Worm (Caenorhabditis elegans) whole organism, L4 larva: ENCODE measurements around the gene dao-4.
A peak's percentile ranks its signal among the peaks of the same experiment; 100 is the strongest.

Source experiments
- F26F4.8 ChIP-seq: fragments of 200-800 bp; sonication (Bioruptor generic); conservative IDR thresholded peaks from 2 replicates; pipeline ENCODE4 v1.3.6; 2022; ENCODE audit warnings: missing genetic modification characterization, missing compliant biosample characterization
- F44E2.7 ChIP-seq: fragments of 200-800 bp; sonication (Bioruptor generic); IDR thresholded peaks from 2 replicates; pipeline ENCODE4 v2.1.2; 2022; ENCODE audit warnings: missing genetic modification characterization, missing compliant biosample characterization
- T20F7.1 ChIP-seq: fragments of 200-800 bp; sonication (Bioruptor generic); optimal IDR thresholded peaks from 2 replicates; lab custom pipeline; 2018; ENCODE audit warnings: mild to moderate bottlenecking, missing genetic modification characterization, missing compliant biosample characterization
- Y48G9A.11 ChIP-seq: fragments of 200-800 bp; sonication (Bioruptor generic); IDR thresholded peaks from 2 replicates; pipeline ENCODE4 v1.3.6; 2022; ENCODE audit warnings: missing genetic modification reagents, missing genetic modification characterization, missing compliant biosample characterization
- aha-1 ChIP-seq: fragments of 150-350 bp; peaks from one replicate; lab custom pipeline; 2014; ENCODE audit warnings: missing biosample characterization, missing genetic modification characterization
- aly-2 ChIP-seq: sonication (generic microtip); optimal IDR thresholded peaks from 2 replicates; lab custom pipeline; 2018; ENCODE audit warnings: missing biosample characterization, missing genetic modification characterization
- arid-1 ChIP-seq: fragments of 200-800 bp; sonication (Bioruptor generic); conservative IDR thresholded peaks from 2 replicates; pipeline ENCODE4 v1.3.6; 2022; ENCODE audit warnings: missing genetic modification reagents, missing genetic modification characterization, missing compliant biosample characterization
- daf-16 ChIP-seq, 3 experiments: sonication (generic microtip); optimal IDR thresholded peaks; 2 replicates each; lab custom pipeline; 2016 to 2017; ENCODE audit warnings: missing genetic modification characterization in 3 of 3, missing genetic modification reagents in 3 of 3, mild to moderate bottlenecking in 2 of 3, missing compliant biosample characterization in 2 of 3, missing biosample characterization in 1 of 3, moderate library complexity in 1 of 3
- daf-19 ChIP-seq: fragments of 200-800 bp; sonication (Bioruptor generic); conservative IDR thresholded peaks from 2 replicates; pipeline ENCODE4 v1.3.6; 2022; ENCODE audit warnings: missing genetic modification characterization, missing compliant biosample characterization
- dmd-6 ChIP-seq: fragments of 200-800 bp; sonication (Bioruptor generic); IDR thresholded peaks from 2 replicates; pipeline ENCODE4 v1.3.6; 2022; ENCODE audit warnings: missing genetic modification reagents, missing genetic modification characterization, missing compliant biosample characterization
- dve-1 ChIP-seq: sonication (generic microtip); optimal IDR thresholded peaks from 2 replicates; lab custom pipeline; 2017; ENCODE audit warnings: antibody characterized with exemption, mild to moderate bottlenecking, missing genetic modification characterization, missing compliant biosample characterization; ENCODE audit not compliant: insufficient read depth
- egl-27 ChIP-seq: sonication (generic microtip); optimal IDR thresholded peaks from 3 replicates; lab custom pipeline; 2017; ENCODE audit warnings: missing biosample characterization, missing genetic modification reagents, missing genetic modification characterization
- fos-1 ChIP-seq: fragments of 150-350 bp; optimal IDR thresholded peaks from 2 replicates; lab custom pipeline; 2014; ENCODE audit warnings: missing biosample characterization, missing genetic modification characterization
- gei-8 ChIP-seq: fragments of 200-800 bp; sonication (Bioruptor generic); optimal IDR thresholded peaks from 2 replicates; lab custom pipeline; 2018; ENCODE audit warnings: mild to moderate bottlenecking, missing genetic modification characterization, missing compliant biosample characterization
- hif-1 ChIP-seq, 2 experiments: sonication (generic microtip); optimal IDR thresholded peaks; 2 replicates each; lab custom pipeline; 2016 to 2017; ENCODE audit warnings: missing compliant biosample characterization in 2 of 2, missing genetic modification characterization in 2 of 2, missing genetic modification reagents in 2 of 2, missing genotype in 2 of 2, mild to moderate bottlenecking in 1 of 2
- hlh-11 ChIP-seq: fragments of 200-800 bp; sonication (Bioruptor generic); optimal IDR thresholded peaks from 2 replicates; lab custom pipeline; 2018; ENCODE audit warnings: mild to moderate bottlenecking, missing genetic modification characterization, missing compliant biosample characterization
- jun-1 ChIP-seq: fragments of 150-350 bp; optimal IDR thresholded peaks from 2 replicates; lab custom pipeline; 2014; ENCODE audit warnings: missing biosample characterization, missing genetic modification reagents, missing genetic modification characterization
- lim-7 ChIP-seq: fragments of 200-800 bp; sonication (Bioruptor generic); IDR thresholded peaks from 2 replicates; pipeline ENCODE4 v1.3.6; 2022; ENCODE audit warnings: missing genetic modification characterization, missing compliant biosample characterization
- lin-15B ChIP-seq: fragments of 150-350 bp; sonication (generic microtip); optimal IDR thresholded peaks from 3 replicates; lab custom pipeline; 2014; ENCODE audit warnings: missing biosample characterization, missing genetic modification characterization
- lsy-2 ChIP-seq, 2 experiments: fragments of 150-350 bp in 1 of 2; sonication (generic microtip) in 1 of 2; optimal IDR thresholded peaks; 2 replicates each; lab custom pipeline; 2014 to 2017; ENCODE audit warnings: missing biosample characterization in 2 of 2, missing genetic modification characterization in 2 of 2
- madf-5 ChIP-seq, 2 experiments: fragments of 200-800 bp; sonication (Bioruptor generic); IDR thresholded peaks; 2 replicates each; pipeline ENCODE4 v1.3.6; 2022; ENCODE audit warnings: missing compliant biosample characterization in 2 of 2, missing genetic modification characterization in 2 of 2
- madf-9 ChIP-seq: fragments of 200-800 bp; sonication (Bioruptor generic); conservative IDR thresholded peaks from 2 replicates; pipeline ENCODE4 v1.3.6; 2022; ENCODE audit warnings: missing genetic modification reagents, missing genetic modification characterization, missing compliant biosample characterization
- mxl-2 ChIP-seq: fragments of 200-800 bp; sonication (Bioruptor generic); conservative IDR thresholded peaks from 2 replicates; pipeline ENCODE4 v1.3.6; 2022; ENCODE audit warnings: missing genetic modification reagents, missing genetic modification characterization, missing compliant biosample characterization
- mxl-3 ChIP-seq: fragments of 200-800 bp; sonication (Bioruptor generic); optimal IDR thresholded peaks from 2 replicates; lab custom pipeline; 2018; ENCODE audit warnings: mild to moderate bottlenecking, missing genetic modification characterization, missing compliant biosample characterization
- nhr-10 ChIP-seq: fragments of 150-350 bp; optimal IDR thresholded peaks from 2 replicates; lab custom pipeline; 2014; ENCODE audit warnings: missing biosample characterization, missing genetic modification characterization
- nhr-102 ChIP-seq: sonication (generic microtip); optimal IDR thresholded peaks from 2 replicates; lab custom pipeline; 2016; ENCODE audit warnings: mild to moderate bottlenecking, missing genetic modification characterization, moderate library complexity, missing compliant biosample characterization
- nhr-25 ChIP-seq: sonication (generic microtip); optimal IDR thresholded peaks from 2 replicates; lab custom pipeline; 2017; ENCODE audit warnings: missing genetic modification characterization, mild to moderate bottlenecking, missing compliant biosample characterization, antibody characterized with exemption, moderate library complexity, borderline replicate concordance; ENCODE audit not compliant: insufficient read depth
- nhr-28 ChIP-seq: fragments of 150-350 bp; optimal IDR thresholded peaks from 2 replicates; lab custom pipeline; 2014; ENCODE audit warnings: missing biosample characterization, missing genetic modification characterization
- pha-4 ChIP-seq, 2 experiments: fragments of 150-350 bp in 1 of 2; fragments of 200-800 bp in 1 of 2; sonication (Bioruptor generic) in 1 of 2; IDR thresholded peaks in 1 of 2; optimal IDR thresholded peaks in 1 of 2; 2 replicates each; pipeline versions ENCODE4 v1.3.6 to Lab custom; 2014 to 2022; ENCODE audit warnings: missing genetic modification characterization in 2 of 2, missing genetic modification reagents in 2 of 2, missing biosample characterization in 1 of 2, missing compliant biosample characterization in 1 of 2
- rbr-2 ChIP-seq: sonication (generic microtip); optimal IDR thresholded peaks from 2 replicates; lab custom pipeline; 2016; ENCODE audit warnings: missing genotype, missing genetic modification characterization, missing compliant biosample characterization
- snpc-4 ChIP-seq: fragments of 150-350 bp; optimal IDR thresholded peaks from 2 replicates; lab custom pipeline; 2014; ENCODE audit warnings: missing biosample characterization, missing genetic modification characterization
- spr-1 ChIP-seq: sonication (generic microtip); optimal IDR thresholded peaks from 2 replicates; lab custom pipeline; 2016; ENCODE audit warnings: mild to moderate bottlenecking, missing genetic modification characterization, missing compliant biosample characterization
- tra-1 ChIP-seq: fragments of 200-800 bp; sonication (Bioruptor generic); IDR thresholded peaks from 2 replicates; pipeline ENCODE4 v1.3.6; 2022; ENCODE audit warnings: missing genetic modification reagents, missing genetic modification characterization, missing compliant biosample characterization
- unc-39 ChIP-seq: sonication (generic microtip); optimal IDR thresholded peaks from 2 replicates; lab custom pipeline; 2017; ENCODE audit warnings: missing biosample characterization, missing genetic modification characterization
- vab-7 ChIP-seq: fragments of 200-800 bp; sonication (Bioruptor generic); IDR thresholded peaks from 2 replicates; pipeline ENCODE4 v1.3.6; 2022; ENCODE audit warnings: missing genetic modification reagents, missing genetic modification characterization, missing compliant biosample characterization
- zip-2 ChIP-seq: fragments of 150-350 bp; optimal IDR thresholded peaks from 2 replicates; lab custom pipeline; 2014; ENCODE audit warnings: missing biosample characterization, missing genetic modification characterization

dao-4 gene

ce11 chrX:10054410-10054800 is 20.7 kb upstream of the dao-4 start:
- TF ChIP-seq dmd-6 (GFP tag; lab: Robert Waterston, UW) (peak; percentile 55), aha-1 (tag; lab: Kevin White, UChicago) (peak; percentile 13), lsy-2 (tag; optimal IDR thresholded peaks at IDR 0.05; lab: Kevin White, UChicago) (peak in 1 of 2 experiments; percentile 16), spr-1 (no peak), aly-2 (tag; lab: Kevin White, UChicago) (no peak), tra-1 (no peak), Y48G9A.11 (no peak), nhr-102 (tag; lab: Kevin White, UChicago) (peak; percentile 2), mxl-3 (peak; percentile 65), lim-7 (GFP tag; lab: Robert Waterston, UW) (no peak), nhr-10 (no peak), pha-4 (GFP tag; IDR thresholded peaks at IDR 0.05; lab: Robert Waterston, UW) (no peak), pha-4 (tag; optimal IDR thresholded peaks at IDR 0.05; lab: Kevin White, UChicago) (no peak), F44E2.7 (GFP tag; lab: Robert Waterston, UW) (no peak), fos-1 (no peak), vab-7 (GFP tag; lab: Robert Waterston, UW) (no peak), T20F7.1 (GFP tag; lab: Kevin White, UChicago) (peak; percentile 18), gei-8 (no peak), nhr-25 (tag; lab: Kevin White, UChicago) (no peak), daf-19 (GFP tag; lab: Robert Waterston, UW) (no peak), mxl-2 (GFP tag; lab: Robert Waterston, UW) (no peak), dve-1 (peak; percentile 25), unc-39 (tag; lab: Kevin White, UChicago) (no peak), nhr-28 (tag; lab: Kevin White, UChicago) (no peak), daf-16 (GFP tag; optimal IDR thresholded peaks at IDR 0.05; lab: Kevin White, UChicago) (no peak), daf-16 (tag; optimal IDR thresholded peaks at IDR 0.05; lab: Kevin White, UChicago) (no peak)
- TF ChIP-seq, all 104 proteins: peak for 7

ce11 chrX:10058332-10058731 is 16.8 kb upstream of the dao-4 start, which contains the start of gene ZC373.2:
Gene ZC373.2, minus strand, starts transcription at chrX:10058432.
- no peak for TF ChIP-seq madf-9
- no peak for TF ChIP-seq hif-1 (tag; optimal IDR thresholded peaks at IDR 0.05; lab: Kevin White, UChicago)
- TF ChIP-seq jun-1 (tag; lab: Kevin White, UChicago): no peak
- TF ChIP-seq egl-27 (tag; lab: Kevin White, UChicago): no peak
- no peak for TF ChIP-seq rbr-2 (tag; lab: Kevin White, UChicago)
- no peak for TF ChIP-seq zip-2
- no peak for TF ChIP-seq lin-15B
- no peak for TF ChIP-seq Y48G9A.11
- TF ChIP-seq madf-5 (GFP tag; IDR thresholded peaks at IDR 0.05; lab: Robert Waterston, UW): no peak

ce11 chrX:10060475-10061011 is 14.5 kb upstream of the dao-4 start, which contains the start of gene ZC373.3:
Gene ZC373.3, plus strand, starts transcription at chrX:10060525.
- TF ChIP-seq lsy-2 (tag; optimal IDR thresholded peaks at IDR 0.05; lab: Kevin White, UChicago): no peak
- TF ChIP-seq F26F4.8 (GFP tag; lab: Robert Waterston, UW): no peak
- TF ChIP-seq daf-19 (GFP tag; lab: Robert Waterston, UW): no peak
- no peak for TF ChIP-seq snpc-4 (tag; lab: Kevin White, UChicago)
- TF ChIP-seq arid-1: no peak
- TF ChIP-seq aha-1 (tag; lab: Kevin White, UChicago): peak; percentile 94

ce11 chrX:10068468-10068867 is 6.6 kb upstream of the dao-4 start:
- TF ChIP-seq lsy-2 (tag; optimal IDR thresholded peaks at IDR 0.05; lab: Kevin White, UChicago) (no peak), hlh-11 (tag; lab: Kevin White, UChicago) (peak; percentile 59), daf-16 (GFP tag; optimal IDR thresholded peaks at IDR 0.05; lab: Kevin White, UChicago) (peak in 1 of 2 experiments; percentile 67), daf-16 (tag; optimal IDR thresholded peaks at IDR 0.05; lab: Kevin White, UChicago) (no peak)
